Worm (Caenorhabditis elegans) whole organism, L3 larva: ENCODE data around the gene F29A7.8.

ENCODE experiments used
- ZK546.5 ChIP-seq: sonication (generic microtip); optimal IDR thresholded peaks from 2 replicates; lab custom pipeline; 2017; ENCODE audit warnings: missing biosample characterization, missing genetic modification characterization
- aly-2 ChIP-seq: fragments of 150-350 bp; optimal IDR thresholded peaks from 2 replicates; lab custom pipeline; 2014; ENCODE audit warnings: missing biosample characterization, missing genetic modification characterization
- ceh-16 ChIP-seq: sonication (generic microtip); optimal IDR thresholded peaks from 2 replicates; lab custom pipeline; 2017; ENCODE audit warnings: missing biosample characterization, missing genetic modification characterization
- ceh-28 ChIP-seq: fragments of 150-350 bp; optimal IDR thresholded peaks from 2 replicates; lab custom pipeline; 2014; ENCODE audit warnings: missing biosample characterization, missing genetic modification reagents, missing genetic modification characterization
- ceh-82 ChIP-seq: fragments of 150-350 bp; optimal IDR thresholded peaks from 2 replicates; lab custom pipeline; 2014; ENCODE audit warnings: missing biosample characterization, missing genetic modification characterization
- ceh-9 ChIP-seq: sonication (generic microtip); optimal IDR thresholded peaks from 2 replicates; lab custom pipeline; 2018; ENCODE audit warnings: missing biosample characterization, missing genetic modification characterization
- daf-12 ChIP-seq: fragments of 150-350 bp; optimal IDR thresholded peaks from 2 replicates; lab custom pipeline; 2014; ENCODE audit warnings: missing biosample characterization, missing genetic modification reagents, missing genetic modification characterization
- egl-27 ChIP-seq: sonication (generic microtip); optimal IDR thresholded peaks from 4 replicates; lab custom pipeline; 2017; ENCODE audit warnings: missing biosample characterization, missing genetic modification reagents, missing genetic modification characterization
- egl-5 ChIP-seq: fragments of 150-350 bp; optimal IDR thresholded peaks from 2 replicates; lab custom pipeline; 2017; ENCODE audit warnings: missing biosample characterization, missing genetic modification reagents, missing genetic modification characterization, inconsistent platforms
- elt-1 ChIP-seq: fragments of 150-350 bp; optimal IDR thresholded peaks from 2 replicates; lab custom pipeline; 2014; ENCODE audit warnings: missing biosample characterization, missing genetic modification characterization
- elt-2 ChIP-seq: sonication (generic microtip); optimal IDR thresholded peaks from 2 replicates; lab custom pipeline; 2016; ENCODE audit warnings: missing genetic modification reagents, mild to moderate bottlenecking, missing genetic modification characterization, missing compliant biosample characterization
- eor-1 ChIP-seq, 2 experiments: fragments of 150-350 bp; optimal IDR thresholded peaks; 2 replicates each; lab custom pipeline; 2014 to 2018; ENCODE audit warnings: missing biosample characterization in 2 of 2, missing genetic modification characterization in 2 of 2
- fkh-10 ChIP-seq: sonication (generic microtip); optimal IDR thresholded peaks from 2 replicates; lab custom pipeline; 2017; ENCODE audit warnings: missing biosample characterization, missing genetic modification reagents, missing genetic modification characterization
- fkh-2 ChIP-seq: fragments of 150-350 bp; optimal IDR thresholded peaks from 2 replicates; lab custom pipeline; 2014; ENCODE audit warnings: missing biosample characterization, missing genetic modification reagents, missing genetic modification characterization
- hmg-11 ChIP-seq: sonication (generic microtip); optimal IDR thresholded peaks from 2 replicates; lab custom pipeline; 2016; ENCODE audit warnings: missing genetic modification characterization, missing compliant biosample characterization
- jun-1 ChIP-seq: fragments of 150-350 bp; optimal IDR thresholded peaks from 2 replicates; lab custom pipeline; 2014; ENCODE audit warnings: missing biosample characterization, missing genetic modification reagents, missing genetic modification characterization
- lin-15B ChIP-seq: fragments of 150-350 bp; optimal IDR thresholded peaks from 2 replicates; lab custom pipeline; 2014; ENCODE audit warnings: missing biosample characterization, missing genetic modification characterization
- lsy-12 ChIP-seq: sonication (generic microtip); optimal IDR thresholded peaks from 2 replicates; lab custom pipeline; 2016; ENCODE audit warnings: mild to moderate bottlenecking, missing genetic modification characterization, missing compliant biosample characterization
- mdl-1 ChIP-seq: fragments of 150-350 bp; optimal IDR thresholded peaks from 2 replicates; lab custom pipeline; 2014; ENCODE audit warnings: missing biosample characterization, missing genetic modification characterization
- nfya-1 ChIP-seq: sonication (generic microtip); optimal IDR thresholded peaks from 2 replicates; lab custom pipeline; 2017; ENCODE audit warnings: missing genetic modification characterization, mild to moderate bottlenecking, missing compliant biosample characterization, antibody characterized with exemption, moderate library complexity; ENCODE audit not compliant: insufficient read depth
- nhr-11 ChIP-seq: fragments of 150-350 bp; optimal IDR thresholded peaks from 2 replicates; lab custom pipeline; 2014; ENCODE audit warnings: missing biosample characterization, missing genetic modification characterization
- nhr-12 ChIP-seq: fragments of 150-350 bp; optimal IDR thresholded peaks from 2 replicates; lab custom pipeline; 2014; ENCODE audit warnings: missing biosample characterization, missing genetic modification characterization
- nhr-237 ChIP-seq: fragments of 150-350 bp; optimal IDR thresholded peaks from 2 replicates; lab custom pipeline; 2014; ENCODE audit warnings: missing biosample characterization, missing genetic modification characterization
- nhr-28 ChIP-seq: fragments of 150-350 bp; optimal IDR thresholded peaks from 2 replicates; lab custom pipeline; 2014; ENCODE audit warnings: missing biosample characterization, missing genetic modification characterization
- nhr-43 ChIP-seq: sonication (generic microtip); optimal IDR thresholded peaks from 2 replicates; lab custom pipeline; 2016; ENCODE audit warnings: mild to moderate bottlenecking, missing genetic modification characterization, missing compliant biosample characterization; ENCODE audit not compliant: poor library complexity, severe bottlenecking
- nhr-77 ChIP-seq: fragments of 150-350 bp; optimal IDR thresholded peaks from 2 replicates; lab custom pipeline; 2014; ENCODE audit warnings: missing biosample characterization, missing genetic modification characterization
- pqm-1 ChIP-seq: fragments of 150-350 bp; optimal IDR thresholded peaks from 2 replicates; lab custom pipeline; 2017; ENCODE audit warnings: missing biosample characterization, missing genetic modification characterization, inconsistent platforms
- sea-2 ChIP-seq: fragments of 150-350 bp; sonication (generic microtip); optimal IDR thresholded peaks from 4 replicates; lab custom pipeline; 2014; ENCODE audit warnings: missing biosample characterization, missing genetic modification reagents, missing genetic modification characterization
- skn-1 ChIP-seq: fragments of 150-350 bp; optimal IDR thresholded peaks from 2 replicates; lab custom pipeline; 2014; ENCODE audit warnings: missing biosample characterization, missing genetic modification characterization
- snpc-4 ChIP-seq: fragments of 150-350 bp; optimal IDR thresholded peaks from 2 replicates; lab custom pipeline; 2014; ENCODE audit warnings: missing biosample characterization, missing genetic modification characterization
- tbx-2 ChIP-seq: sonication (generic microtip); optimal IDR thresholded peaks from 2 replicates; lab custom pipeline; 2016; ENCODE audit warnings: mild to moderate bottlenecking, missing genetic modification characterization, missing compliant biosample characterization
- unc-39 ChIP-seq: sonication (generic microtip); optimal IDR thresholded peaks from 4 replicates; lab custom pipeline; 2017; ENCODE audit warnings: missing biosample characterization, missing genetic modification characterization
- unc-62 ChIP-seq: fragments of 150-350 bp; sonication (generic microtip); optimal IDR thresholded peaks from 4 replicates; lab custom pipeline; 2014; ENCODE audit warnings: missing biosample characterization, missing genetic modification reagents, missing genetic modification characterization
- zag-1 ChIP-seq: fragments of 150-350 bp; optimal IDR thresholded peaks from 2 replicates; lab custom pipeline; 2014; ENCODE audit warnings: missing biosample characterization, missing genetic modification characterization
- ztf-11 ChIP-seq: fragments of 150-350 bp; optimal IDR thresholded peaks from 2 replicates; lab custom pipeline; 2014; ENCODE audit warnings: missing biosample characterization, missing genetic modification characterization

Gene F29A7.8

DNA sequence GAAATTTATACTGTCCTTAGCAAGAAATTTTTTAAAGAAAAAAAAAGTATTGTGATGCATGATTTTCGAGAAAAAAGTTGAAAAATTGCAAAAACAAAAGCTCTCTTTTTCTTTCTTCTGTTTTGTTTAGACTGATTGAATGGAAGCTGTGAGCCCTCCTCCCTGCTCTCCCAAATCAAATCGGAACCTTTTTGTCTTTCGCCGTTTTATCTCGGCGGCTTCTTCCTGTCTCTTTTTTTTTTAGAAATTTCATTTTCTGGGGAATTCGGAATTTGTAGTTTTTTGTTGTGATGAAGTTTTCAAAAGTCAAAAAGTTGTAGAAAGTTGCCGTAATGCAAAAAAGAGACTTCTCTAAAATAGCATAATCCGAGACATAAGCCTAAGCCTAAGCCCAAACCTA is 27.2 kb downstream of the F29A7.8 start:
- TF ChIP-seq hmg-11 (tag; lab: Kevin White, UChicago) (no peak), fkh-10 (peak; percentile 61)

DNA sequence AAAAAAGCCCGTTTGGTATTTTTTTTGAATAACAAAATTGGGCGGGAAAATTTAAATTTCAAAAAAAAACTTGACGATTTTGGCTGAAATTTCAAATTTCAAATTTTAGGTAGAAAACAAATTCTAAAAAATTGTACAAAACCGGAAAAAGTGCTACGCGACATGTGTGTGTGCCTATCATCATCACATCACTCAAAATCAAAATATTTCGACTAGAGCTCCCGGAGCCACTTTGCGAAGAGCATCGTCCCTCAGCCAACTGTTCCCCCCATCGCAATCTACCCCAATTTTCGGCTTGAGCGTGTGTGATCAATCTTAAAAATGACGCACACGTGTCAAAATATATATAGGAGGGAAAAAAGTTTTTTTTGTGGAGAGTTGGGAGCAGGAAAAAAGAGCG is 31.1 kb downstream of the F29A7.8 start:
- TF ChIP-seq ztf-11 (no peak), snpc-4 (tag; lab: Kevin White, UChicago) (no peak), sea-2 (no peak), unc-62 (GFP tag; lab: Kevin White, UChicago) (no peak), daf-12 (tag; lab: Kevin White, UChicago) (no peak), nhr-11 (tag; lab: Kevin White, UChicago) (no peak), elt-2 (tag; lab: Kevin White, UChicago) (no peak), zag-1 (tag; lab: Kevin White, UChicago) (no peak), nhr-28 (tag; lab: Kevin White, UChicago) (no peak), nfya-1 (tag; lab: Kevin White, UChicago) (no peak), nhr-77 (no peak), ceh-82 (tag; lab: Kevin White, UChicago) (no peak), mdl-1 (tag; lab: Kevin White, UChicago) (no peak), nhr-12 (tag; lab: Kevin White, UChicago) (no peak), elt-1 (tag; lab: Kevin White, UChicago) (no peak), tbx-2 (tag; lab: Kevin White, UChicago) (no peak), nhr-237 (tag; lab: Kevin White, UChicago) (no peak), unc-39 (tag; lab: Kevin White, UChicago) (no peak), pqm-1 (tag; lab: Kevin White, UChicago) (no peak), ceh-16 (tag; lab: Kevin White, UChicago) (no peak)

ce11 chrII:2725561-2725960 is 32.3 kb downstream of the F29A7.8 start, which contains the start of the genes T05A8.11 and nep-2:
Gene T05A8.11 (minus strand): TSS chrII:2725661.
Gene nep-2 (minus strand): TSS chrII:2725752.
- TF ChIP-seq elt-2 (tag; lab: Kevin White, UChicago) (no peak), unc-39 (tag; lab: Kevin White, UChicago) (no peak), nhr-237 (tag; lab: Kevin White, UChicago) (no peak), egl-27 (no peak), snpc-4 (tag; lab: Kevin White, UChicago) (no peak), nhr-11 (tag; lab: Kevin White, UChicago) (no peak), unc-62 (GFP tag; lab: Kevin White, UChicago) (no peak), elt-1 (tag; lab: Kevin White, UChicago) (no peak), ceh-82 (tag; lab: Kevin White, UChicago) (no peak), ceh-28 (tag; lab: Kevin White, UChicago) (no peak), nhr-12 (tag; lab: Kevin White, UChicago) (no peak), pqm-1 (tag; lab: Kevin White, UChicago) (no peak), eor-1 (tag; optimal IDR thresholded peaks at IDR 0.05; lab: Kevin White, UChicago) (no peak), nfya-1 (tag; lab: Kevin White, UChicago) (no peak), ZK546.5 (tag; lab: Kevin White, UChicago) (no peak), skn-1 (tag; lab: Kevin White, UChicago) (no peak), nhr-43 (tag; lab: Kevin White, UChicago) (no peak), aly-2 (tag; lab: Kevin White, UChicago) (no peak)
- TF ChIP-seq, all 47 proteins: peak for 0

ce11 chrII:2721992-2722391 is 35.9 kb downstream of the F29A7.8 start:
- TF ChIP-seq nhr-28 (tag; lab: Kevin White, UChicago) (no peak), unc-62 (GFP tag; lab: Kevin White, UChicago) (no peak), fkh-2 (tag; lab: Kevin White, UChicago) (no peak), nhr-237 (tag; lab: Kevin White, UChicago) (no peak)

DNA sequence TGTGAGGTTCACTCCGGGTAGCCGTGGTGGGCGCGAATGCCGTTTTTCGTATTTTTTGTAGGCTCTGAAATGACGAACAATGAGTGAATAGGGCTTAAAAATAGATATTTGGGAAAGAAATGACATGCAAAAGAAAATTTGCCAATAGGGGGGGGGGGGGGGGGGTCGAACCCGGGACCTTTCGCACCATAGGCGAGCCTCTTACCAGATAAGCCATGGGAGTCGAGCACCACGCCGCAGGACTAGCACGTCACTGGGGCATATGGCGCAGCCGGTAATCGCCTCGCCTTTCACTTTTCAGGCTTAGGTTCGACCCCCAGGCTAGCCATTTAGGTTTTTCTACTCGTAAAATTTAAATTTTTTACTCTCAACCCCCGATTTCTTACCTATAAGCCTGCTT is 38.6 kb downstream of the F29A7.8 start:
- TF ChIP-seq egl-5 (no peak), sea-2 (no peak), jun-1 (no peak), egl-27 (no peak), daf-12 (tag; lab: Kevin White, UChicago) (no peak), lin-15B (tag; lab: Kevin White, UChicago) (no peak), aly-2 (tag; lab: Kevin White, UChicago) (no peak), nfya-1 (tag; lab: Kevin White, UChicago) (no peak), nhr-11 (tag; lab: Kevin White, UChicago) (no peak), ZK546.5 (tag; lab: Kevin White, UChicago) (no peak), ceh-9 (tag; lab: Kevin White, UChicago) (no peak), nhr-237 (tag; lab: Kevin White, UChicago) (no peak), eor-1 (tag; optimal IDR thresholded peaks at IDR 0.05; lab: Kevin White, UChicago) (no peak), zag-1 (tag; lab: Kevin White, UChicago) (no peak), lsy-12 (tag; lab: Kevin White, UChicago) (no peak), ceh-16 (tag; lab: Kevin White, UChicago) (no peak), elt-2 (tag; lab: Kevin White, UChicago) (no peak), skn-1 (tag; lab: Kevin White, UChicago) (no peak), unc-62 (GFP tag; lab: Kevin White, UChicago) (no peak), hmg-11 (tag; lab: Kevin White, UChicago) (no peak)
